Fruit fly (Drosophila melanogaster) whole organism, prepupa: ENCODE data around the gene PIP82.

Source experiments
- Blimp-1 ChIP-seq: fragments of 200-800 bp; sonication (Bioruptor generic); optimal IDR thresholded peaks from 3 replicates; lab custom pipeline; 2017; ENCODE audit warnings: missing biosample characterization, missing genetic modification characterization, mild to moderate bottlenecking, moderate library complexity, missing genetic modification reagents
- CG11294 ChIP-seq: fragments of 200-800 bp; sonication (Bioruptor generic); IDR thresholded peaks from 2 replicates; pipeline ENCODE4 v1.3.6; 2022; ENCODE audit warnings: missing biosample characterization, missing genetic modification characterization
- CG11762 ChIP-seq: fragments of 200-800 bp; sonication (Bioruptor generic); optimal IDR thresholded peaks from 3 replicates; lab custom pipeline; 2016; ENCODE audit warnings: missing biosample characterization, missing genetic modification characterization; ENCODE audit not compliant: insufficient read depth
- CG6163 ChIP-seq: fragments of 200-800 bp; sonication (Bioruptor generic); IDR thresholded peaks from 3 replicates; pipeline ENCODE4 v1.3.6; 2022; ENCODE audit warnings: missing biosample characterization, missing genetic modification characterization
- CG6854 ChIP-seq: fragments of 200-800 bp; sonication (Bioruptor generic); optimal IDR thresholded peaks from 2 replicates; lab custom pipeline; 2017; ENCODE audit warnings: missing biosample characterization, mild to moderate bottlenecking, missing genetic modification characterization
- CG8319 ChIP-seq: fragments of 200-800 bp; sonication (Bioruptor generic); optimal IDR thresholded peaks from 3 replicates; lab custom pipeline; 2016; ENCODE audit warnings: missing biosample characterization, missing genetic modification characterization
- OdsH ChIP-seq: fragments of 200-800 bp; sonication (Bioruptor generic); optimal IDR thresholded peaks from 3 replicates; lab custom pipeline; 2016; ENCODE audit warnings: missing biosample characterization, missing genetic modification characterization
- Sox102F ChIP-seq: fragments of 200-800 bp; sonication (Bioruptor generic); optimal IDR thresholded peaks from 2 replicates; lab custom pipeline; 2016; ENCODE audit warnings: missing biosample characterization, mild to moderate bottlenecking, missing genetic modification characterization
- achi ChIP-seq: fragments of 200-800 bp; sonication (Bioruptor generic); optimal IDR thresholded peaks from 3 replicates; lab custom pipeline; 2016; ENCODE audit warnings: missing biosample characterization, missing genetic modification characterization
- dsx ChIP-seq: fragments of 200-800 bp; optimal IDR thresholded peaks from 3 replicates; lab custom pipeline; 2019; ENCODE audit warnings: missing biosample characterization, mild to moderate bottlenecking, missing genetic modification characterization, moderate library complexity; ENCODE audit not compliant: poor library complexity, severe bottlenecking
- eg ChIP-seq: fragments of 200-800 bp; sonication (Bioruptor generic); IDR thresholded peaks from 3 replicates; pipeline ENCODE4 v1.3.6; 2022; ENCODE audit warnings: missing biosample characterization, missing genetic modification characterization
- esn ChIP-seq: fragments of 200-800 bp; sonication (Bioruptor generic); optimal IDR thresholded peaks from 2 replicates; lab custom pipeline; 2016; ENCODE audit warnings: missing biosample characterization, mild to moderate bottlenecking, missing genetic modification characterization, moderate library complexity
- fd59A ChIP-seq: fragments of 200-800 bp; sonication (Bioruptor generic); optimal IDR thresholded peaks from 2 replicates; lab custom pipeline; 2017; ENCODE audit warnings: missing biosample characterization, mild to moderate bottlenecking, missing genetic modification characterization, missing genetic modification reagents
- spab ChIP-seq: fragments of 200-800 bp; sonication (Bioruptor generic); optimal IDR thresholded peaks from 2 replicates; lab custom pipeline; 2017; ENCODE audit warnings: missing biosample characterization, mild to moderate bottlenecking, missing genetic modification characterization, missing genetic modification reagents

DNA sequence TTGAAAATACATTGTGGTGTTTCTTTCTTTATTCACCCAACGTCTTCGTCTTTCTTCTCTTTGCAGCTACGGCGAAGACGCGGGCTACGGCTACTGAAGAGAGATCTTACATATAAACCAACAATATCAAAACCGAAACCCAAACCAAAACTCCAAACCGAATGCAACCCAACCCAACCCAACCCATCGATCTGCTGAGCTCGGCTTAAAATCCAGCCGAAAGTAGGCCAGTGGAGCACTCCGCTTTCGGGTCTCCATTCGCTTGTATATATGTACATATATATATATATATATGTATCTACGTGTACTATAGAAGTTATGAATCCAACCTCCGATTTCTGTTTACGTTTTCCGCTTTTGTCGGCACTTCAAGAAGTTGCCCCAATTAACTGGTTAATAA lies 53.8 kb downstream of the PIP82 start:
- TF ChIP-seq Sox102F (GFP tag; lab: Kevin White, UChicago) (no peak), fd59A (GFP tag; lab: Kevin White, UChicago) (no peak), Blimp-1 (GFP tag; lab: Kevin White, UChicago) (no peak), CG8319 (no peak), spab (GFP tag; lab: Kevin White, UChicago) (no peak), CG6854 (no peak), CG11762 (GFP tag; lab: Kevin White, UChicago) (no peak), OdsH (GFP tag; lab: Kevin White, UChicago) (no peak), CG11294 (GFP tag; lab: Robert Waterston, UW) (no peak), dsx (GFP tag; lab: Kevin White, UChicago) (no peak), eg (GFP tag; lab: Robert Waterston, UW) (no peak), achi (GFP tag; lab: Kevin White, UChicago) (no peak), esn (GFP tag; lab: Kevin White, UChicago) (no peak), CG6163 (no peak)
